Fruit fly (Drosophila melanogaster): ENCODE measurements around the gene CG7142.

The CG7142 gene

DNA sequence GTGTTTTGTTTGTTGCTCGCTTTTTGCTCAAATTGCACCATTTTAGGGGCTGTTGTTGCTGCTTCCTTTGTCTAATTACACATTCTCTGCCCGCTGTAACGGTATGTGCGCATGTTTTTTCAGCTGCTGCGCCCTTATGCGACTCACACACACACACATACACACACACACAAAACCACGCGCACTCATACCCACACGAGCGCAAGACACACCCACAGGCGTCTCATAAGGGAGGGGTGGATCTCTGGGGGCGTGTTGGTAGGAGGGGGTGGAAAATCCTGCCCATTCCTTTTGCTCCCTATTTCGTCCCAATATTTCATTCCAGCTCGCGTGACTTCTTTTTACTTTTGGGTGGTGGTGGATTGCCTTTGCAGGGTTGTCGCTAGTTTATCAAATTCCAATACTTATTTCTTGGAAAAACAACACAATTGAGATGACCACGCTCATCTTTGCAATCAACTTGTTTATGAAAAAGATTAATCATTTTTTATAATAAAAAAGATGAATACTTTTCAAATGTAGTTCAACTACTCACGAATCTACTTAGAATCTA is 34.2 kb downstream of the CG7142 start (continued):
- no peak for TF ChIP-seq CG16863 (GFP tag; optimal IDR thresholded peaks at IDR 0.05)
- no peak for TF ChIP-seq wor (GFP tag; IDR thresholded peaks at IDR 0.05)
- TF ChIP-seq dm (GFP tag; optimal IDR thresholded peaks at IDR 0.05) = no peak
- TF ChIP-seq CG7372 (GFP tag; IDR thresholded peaks at IDR 0.05) = no peak
- TF ChIP-seq Drgx (GFP tag; IDR thresholded peaks at IDR 0.05) = no peak
- no peak for TF ChIP-seq CG4328 (GFP tag; optimal IDR thresholded peaks at IDR 0.05)
- TF ChIP-seq BEAF-32 (GFP tag; optimal IDR thresholded peaks at IDR 0.05) = no peak
- TF ChIP-seq Bdp1 (GFP tag; optimal IDR thresholded peaks at IDR 0.05) = no peak

DNA sequence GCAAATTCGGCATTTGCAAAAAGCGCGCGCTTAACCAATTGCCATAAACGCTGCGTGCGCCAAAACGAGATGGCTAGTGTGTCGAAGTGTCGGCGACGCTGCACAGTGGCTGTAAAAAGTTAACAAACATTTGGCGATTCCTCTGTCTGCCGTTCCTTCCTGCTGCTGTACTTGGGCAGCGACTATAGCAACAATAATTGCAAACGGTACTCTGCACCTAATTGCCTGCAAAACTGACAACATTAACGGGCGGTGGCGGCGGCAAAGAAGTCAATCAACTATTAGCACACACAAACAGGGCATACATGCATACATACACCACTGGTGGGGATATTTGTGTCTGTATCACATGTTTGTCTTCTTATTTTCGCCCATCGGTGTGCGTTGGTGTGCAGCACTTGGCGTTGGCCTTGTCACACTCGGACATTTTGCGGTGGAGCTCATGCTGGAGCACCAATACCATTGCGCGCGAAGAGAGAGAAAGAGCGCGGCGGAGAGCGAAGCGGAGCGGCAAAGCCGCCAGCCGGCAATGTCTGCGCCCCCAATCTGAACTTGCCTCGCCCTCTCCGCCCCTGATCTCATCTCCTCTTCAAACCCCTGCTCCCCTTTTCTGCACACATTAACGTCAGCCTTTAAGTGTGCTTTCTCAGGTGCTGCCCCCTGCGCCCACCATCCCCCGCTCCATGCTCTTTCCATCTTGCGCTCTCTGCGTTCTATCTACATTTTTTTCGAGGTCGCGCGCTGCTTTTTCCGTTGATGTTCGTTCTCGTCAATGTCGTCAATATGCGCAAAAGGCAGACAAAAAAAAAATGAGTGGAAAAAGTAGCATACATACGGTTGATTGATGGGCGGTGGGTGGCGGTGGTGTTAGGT is 34.9 kb downstream of the CG7142 start:
- TF ChIP-seq Doc3 (GFP tag; IDR thresholded peaks at IDR 0.05; ENCODE audit: partially characterized antibody) = 0 out of 3 replicates have a peak, but pooled peaks have one; percentile 29
- peak; percentile 32 for TF ChIP-seq CG2712 (tag; optimal IDR thresholded peaks at IDR 0.05)
- TF ChIP-seq CG15073 (GFP tag; optimal IDR thresholded peaks at IDR 0.05) = no peak
- peak; percentile 74 for TF ChIP-seq Nf-YC (tag; optimal IDR thresholded peaks at IDR 0.05)
- peak; percentile 36 for TF ChIP-seq unc-4 (GFP tag; IDR thresholded peaks at IDR 0.05; ENCODE audit: partially characterized antibody)
- peak; percentile 16 for TF ChIP-seq grau (tag; optimal IDR thresholded peaks at IDR 0.05)
- TF ChIP-seq CG42726 (GFP tag; IDR thresholded peaks at IDR 0.05; ENCODE audit: partially characterized antibody) = peak; percentile 53; the same call in 1 of the 2 replicates
- TF ChIP-seq z (GFP tag; IDR thresholded peaks at IDR 0.05) = peak; percentile 51; the same call in 1 of the 3 replicates
- TF ChIP-seq CG1832 (GFP tag; optimal IDR thresholded peaks at IDR 0.05) = peak; percentile 63
- peak; percentile 18 for TF ChIP-seq Hand (GFP tag; optimal IDR thresholded peaks at IDR 0.05)
- TF ChIP-seq CG1792 (GFP tag; optimal IDR thresholded peaks at IDR 0.05) = no peak
- TF ChIP-seq luna (GFP tag; optimal IDR thresholded peaks at IDR 0.05) = no peak
- peak; percentile 46 for TF ChIP-seq HmgZ (tag; optimal IDR thresholded peaks at IDR 0.05)
- TF ChIP-seq nom (GFP tag; optimal IDR thresholded peaks at IDR 0.05) = peak; percentile 61
- TF ChIP-seq mirr (GFP tag; optimal IDR thresholded peaks at IDR 0.05) = peak; percentile 39
- TF ChIP-seq Hsf (GFP tag; optimal IDR thresholded peaks at IDR 0.05) = peak; percentile 7
- peak; percentile 8 for TF ChIP-seq lab (GFP tag; optimal IDR thresholded peaks at IDR 0.05)
- peak; percentile 54; the same call in 1 of the 2 replicates for TF ChIP-seq NFAT (GFP tag; IDR thresholded peaks at IDR 0.05)
- TF ChIP-seq gcm (GFP tag; optimal IDR thresholded peaks at IDR 0.05) = no peak
- TF ChIP-seq crol (GFP tag; IDR thresholded peaks at IDR 0.05) = peak; percentile 100
- TF ChIP-seq CG8388 (GFP tag; optimal IDR thresholded peaks at IDR 0.05) = peak; percentile 99
- TF ChIP-seq CG12071 (GFP tag; optimal IDR thresholded peaks at IDR 0.05) = no peak
- TF ChIP-seq CG4360 (GFP tag; IDR thresholded peaks at IDR 0.05) = peak; percentile 25; the same call in 1 of the 2 replicates
- TF ChIP-seq CG3163 (GFP tag; optimal IDR thresholded peaks at IDR 0.05) = peak; percentile 40
- TF ChIP-seq ind (GFP tag; optimal IDR thresholded peaks at IDR 0.05) = no peak
- 0 out of 3 replicates have a peak, but pooled peaks have one; percentile 31 for TF ChIP-seq CG17361 (GFP tag; IDR thresholded peaks at IDR 0.05)
- peak; percentile 91 to 94 for TF ChIP-seq Trl (optimal IDR thresholded peaks at IDR 0.05)
- TF ChIP-seq Trl (GFP tag; optimal IDR thresholded peaks at IDR 0.05) = peak; percentile 43
- TF ChIP-seq tgo (GFP tag; IDR thresholded peaks at IDR 0.05) = 0 out of 3 replicates have a peak, but pooled peaks have one; percentile 13
- TF ChIP-seq CG10209 (GFP tag; optimal IDR thresholded peaks at IDR 0.05) = peak; percentile 25
- 0 out of 2 replicates have a peak, but pooled peaks have one; percentile 11 for TF ChIP-seq CG31441 (GFP tag; IDR thresholded peaks at IDR 0.05)
- no peak for TF ChIP-seq CG11696 (GFP tag; IDR thresholded peaks at IDR 0.05)
- TF ChIP-seq CG18476 (GFP tag; optimal IDR thresholded peaks at IDR 0.05) = no peak
- no peak for TF ChIP-seq CG11723 (GFP tag; optimal IDR thresholded peaks at IDR 0.05)
- no peak for TF ChIP-seq CG2199 (GFP tag; IDR thresholded peaks at IDR 0.05)
- peak; percentile 89; the same call in 1 of the 2 replicates for TF ChIP-seq rib (GFP tag; IDR thresholded peaks at IDR 0.05)
- peak; percentile 17 for TF ChIP-seq CG18599 (GFP tag; optimal IDR thresholded peaks at IDR 0.05)
- TF ChIP-seq abd-A (tag; optimal IDR thresholded peaks at IDR 0.05) = peak; percentile 91
